Worm (Caenorhabditis elegans) whole organism, L4 larva: Measurements from ENCODE around the gene dpy-7.
A peak's percentile ranks its signal among the peaks of the same experiment; 100 is the strongest.

Source experiments
- F44E2.7 ChIP-seq: fragments of 200-800 bp; sonication (Bioruptor generic); IDR thresholded peaks from 2 replicates; pipeline ENCODE4 v2.1.2; 2022; ENCODE audit warnings: missing genetic modification characterization, missing compliant biosample characterization
- F49E8.2 ChIP-seq: sonication (generic microtip); optimal IDR thresholded peaks from 2 replicates; lab custom pipeline; 2016; ENCODE audit warnings: missing compliant biosample characterization, mild to moderate bottlenecking, missing genetic modification characterization, borderline replicate concordance
- T26A8.4 ChIP-seq: fragments of 200-800 bp; sonication (Bioruptor generic); IDR thresholded peaks from 2 replicates; pipeline ENCODE4 v1.3.6; 2022; ENCODE audit warnings: missing genetic modification characterization, missing compliant biosample characterization
- Y5F2A.4 ChIP-seq: fragments of 200-800 bp; sonication (Bioruptor generic); optimal IDR thresholded peaks from 2 replicates; lab custom pipeline; 2018; ENCODE audit warnings: mild to moderate bottlenecking, missing genetic modification characterization, missing compliant biosample characterization
- Y75B8A.6 ChIP-seq: fragments of 200-800 bp; sonication (Bioruptor generic); IDR thresholded peaks from 2 replicates; pipeline ENCODE4 v1.3.6; 2022; ENCODE audit warnings: missing genetic modification reagents, missing genetic modification characterization, missing compliant biosample characterization
- aly-2 ChIP-seq: sonication (generic microtip); optimal IDR thresholded peaks from 2 replicates; lab custom pipeline; 2018; ENCODE audit warnings: missing biosample characterization, missing genetic modification characterization
- arid-1 ChIP-seq: fragments of 200-800 bp; sonication (Bioruptor generic); conservative IDR thresholded peaks from 2 replicates; pipeline ENCODE4 v1.3.6; 2022; ENCODE audit warnings: missing genetic modification reagents, missing genetic modification characterization, missing compliant biosample characterization
- ceh-62 ChIP-seq: sonication (generic microtip); optimal IDR thresholded peaks from 2 replicates; lab custom pipeline; 2017; ENCODE audit warnings: missing biosample characterization, missing genetic modification characterization
- ces-1 ChIP-seq: fragments of 150-350 bp; sonication (generic microtip); optimal IDR thresholded peaks from 4 replicates; lab custom pipeline; 2014; ENCODE audit warnings: missing biosample characterization, missing genetic modification reagents, missing genetic modification characterization
- cey-2 ChIP-seq: sonication (generic microtip); optimal IDR thresholded peaks from 3 replicates; lab custom pipeline; 2017; ENCODE audit warnings: missing genetic modification characterization, mild to moderate bottlenecking, missing compliant biosample characterization, antibody characterized with exemption, borderline replicate concordance; ENCODE audit not compliant: insufficient read depth
- daf-16 ChIP-seq, 3 experiments: sonication (generic microtip); optimal IDR thresholded peaks; 2 replicates each; lab custom pipeline; 2016 to 2017; ENCODE audit warnings: missing genetic modification characterization in 3 of 3, missing genetic modification reagents in 3 of 3, mild to moderate bottlenecking in 2 of 3, missing compliant biosample characterization in 2 of 3, missing biosample characterization in 1 of 3, moderate library complexity in 1 of 3
- daf-8 ChIP-seq: fragments of 200-800 bp; sonication (Bioruptor generic); IDR thresholded peaks from 2 replicates; pipeline ENCODE4 v1.3.6; 2022; ENCODE audit warnings: missing genetic modification characterization, missing compliant biosample characterization
- dmd-8 ChIP-seq: fragments of 200-800 bp; sonication (Bioruptor generic); IDR thresholded peaks from 2 replicates; pipeline ENCODE4 v1.3.6; 2022; ENCODE audit warnings: missing genetic modification characterization, missing compliant biosample characterization
- dmd-9 ChIP-seq: fragments of 200-800 bp; sonication (Bioruptor generic); IDR thresholded peaks from 2 replicates; pipeline ENCODE4 v1.3.6; 2022; ENCODE audit warnings: missing genetic modification reagents, missing genetic modification characterization, missing compliant biosample characterization
- duxl-1 ChIP-seq: sonication (generic microtip); optimal IDR thresholded peaks from 2 replicates; lab custom pipeline; 2016; ENCODE audit warnings: mild to moderate bottlenecking, missing genetic modification characterization, moderate library complexity, missing compliant biosample characterization; ENCODE audit not compliant: poor library complexity
- egl-27 ChIP-seq: sonication (generic microtip); optimal IDR thresholded peaks from 3 replicates; lab custom pipeline; 2017; ENCODE audit warnings: missing biosample characterization, missing genetic modification reagents, missing genetic modification characterization
- hif-1 ChIP-seq, 2 experiments: sonication (generic microtip); optimal IDR thresholded peaks; 2 replicates each; lab custom pipeline; 2016 to 2017; ENCODE audit warnings: missing compliant biosample characterization in 2 of 2, missing genetic modification characterization in 2 of 2, missing genetic modification reagents in 2 of 2, missing genotype in 2 of 2, mild to moderate bottlenecking in 1 of 2
- hlh-11 ChIP-seq: fragments of 200-800 bp; sonication (Bioruptor generic); optimal IDR thresholded peaks from 2 replicates; lab custom pipeline; 2018; ENCODE audit warnings: mild to moderate bottlenecking, missing genetic modification characterization, missing compliant biosample characterization
- hlh-30 ChIP-seq: sonication (generic microtip); optimal IDR thresholded peaks from 2 replicates; lab custom pipeline; 2017; ENCODE audit warnings: antibody characterized with exemption, mild to moderate bottlenecking, missing genetic modification characterization, missing compliant biosample characterization; ENCODE audit not compliant: insufficient read depth
- lin-13 ChIP-seq: fragments of 150-350 bp; optimal IDR thresholded peaks from 2 replicates; lab custom pipeline; 2014; ENCODE audit warnings: missing biosample characterization, missing genetic modification reagents, missing genetic modification characterization
- madf-9 ChIP-seq: fragments of 200-800 bp; sonication (Bioruptor generic); conservative IDR thresholded peaks from 2 replicates; pipeline ENCODE4 v1.3.6; 2022; ENCODE audit warnings: missing genetic modification reagents, missing genetic modification characterization, missing compliant biosample characterization
- mdt-29 ChIP-seq: fragments of 200-800 bp; sonication (Bioruptor generic); IDR thresholded peaks from 2 replicates; pipeline ENCODE4 v1.3.6; 2022; ENCODE audit warnings: missing genetic modification reagents, missing genetic modification characterization, missing compliant biosample characterization
- mxl-3 ChIP-seq: fragments of 200-800 bp; sonication (Bioruptor generic); optimal IDR thresholded peaks from 2 replicates; lab custom pipeline; 2018; ENCODE audit warnings: mild to moderate bottlenecking, missing genetic modification characterization, missing compliant biosample characterization
- nhr-102 ChIP-seq: sonication (generic microtip); optimal IDR thresholded peaks from 2 replicates; lab custom pipeline; 2016; ENCODE audit warnings: mild to moderate bottlenecking, missing genetic modification characterization, moderate library complexity, missing compliant biosample characterization
- nhr-237 ChIP-seq: sonication (generic microtip); optimal IDR thresholded peaks from 2 replicates; lab custom pipeline; 2017; ENCODE audit warnings: missing biosample characterization, missing genetic modification characterization
- nhr-41 ChIP-seq: fragments of 200-800 bp; sonication (Bioruptor generic); IDR thresholded peaks from 2 replicates; pipeline ENCODE4 v1.3.6; 2022; ENCODE audit warnings: missing genetic modification reagents, missing genetic modification characterization, missing compliant biosample characterization
- nhr-42 ChIP-seq: fragments of 200-800 bp; sonication (Bioruptor generic); IDR thresholded peaks from 2 replicates; pipeline ENCODE4 v1.3.6; 2022; ENCODE audit warnings: missing genetic modification characterization, missing compliant biosample characterization
- nhr-76 ChIP-seq: fragments of 150-350 bp; optimal IDR thresholded peaks from 2 replicates; lab custom pipeline; 2014; ENCODE audit warnings: missing biosample characterization, missing genetic modification characterization
- skn-1 ChIP-seq: fragments of 150-350 bp; optimal IDR thresholded peaks from 2 replicates; lab custom pipeline; 2014; ENCODE audit warnings: missing biosample characterization, missing genetic modification characterization
- tra-1 ChIP-seq: fragments of 200-800 bp; sonication (Bioruptor generic); IDR thresholded peaks from 2 replicates; pipeline ENCODE4 v1.3.6; 2022; ENCODE audit warnings: missing genetic modification reagents, missing genetic modification characterization, missing compliant biosample characterization
- unc-39 ChIP-seq: sonication (generic microtip); optimal IDR thresholded peaks from 2 replicates; lab custom pipeline; 2017; ENCODE audit warnings: missing biosample characterization, missing genetic modification characterization
- unc-62 ChIP-seq, 3 experiments: fragments of 150-350 bp in 1 of 3; sonication (generic microtip); optimal IDR thresholded peaks in 2 of 3; peaks in 1 of 3; 1 replicate in 1 of 3; 2 replicates in 2 of 3; lab custom pipeline; 2014 to 2017; ENCODE audit warnings: missing biosample characterization in 3 of 3, missing genetic modification characterization in 3 of 3, missing genetic modification reagents in 3 of 3, missing genotype in 1 of 3
- vab-7 ChIP-seq: fragments of 200-800 bp; sonication (Bioruptor generic); IDR thresholded peaks from 2 replicates; pipeline ENCODE4 v1.3.6; 2022; ENCODE audit warnings: missing genetic modification reagents, missing genetic modification characterization, missing compliant biosample characterization
- zag-1 ChIP-seq: fragments of 150-350 bp; optimal IDR thresholded peaks from 2 replicates; lab custom pipeline; 2014; ENCODE audit warnings: missing biosample characterization, missing genetic modification characterization
- zfp-2 ChIP-seq: sonication (generic microtip); optimal IDR thresholded peaks from 2 replicates; lab custom pipeline; 2016; ENCODE audit warnings: mild to moderate bottlenecking, missing genetic modification characterization, missing compliant biosample characterization

Gene dpy-7

ce11 chrX:7500970-7501369, 36.6 kb downstream of the dpy-7 start, which contains the start of gene uggt-1 (continued):
- TF ChIP-seq duxl-1 (tag; lab: Kevin White, UChicago) (peak; percentile 64), dmd-9 (GFP tag; lab: Robert Waterston, UW) (no peak), unc-39 (tag; lab: Kevin White, UChicago) (no peak)

ce11 chrX:7495491-7495890, 42.1 kb downstream of the dpy-7 start, which contains the start of gene try-14:
TSS of gene try-14 (minus strand) at chrX:7495591.
- TF ChIP-seq tra-1 (GFP tag; lab: Robert Waterston, UW), result no peak
- TF ChIP-seq mxl-3 (GFP tag; lab: Kevin White, UChicago), result no peak
- TF ChIP-seq T26A8.4 (GFP tag; lab: Robert Waterston, UW), result no peak
- no peak for TF ChIP-seq nhr-42 (GFP tag; lab: Robert Waterston, UW)
- TF ChIP-seq vab-7 (GFP tag; lab: Robert Waterston, UW), result no peak
- TF ChIP-seq nhr-102 (tag; lab: Kevin White, UChicago), result no peak
- TF ChIP-seq hlh-11 (tag; lab: Kevin White, UChicago), result no peak
- no peak for TF ChIP-seq duxl-1 (tag; lab: Kevin White, UChicago)
- no peak for TF ChIP-seq mdt-29 (GFP tag; lab: Robert Waterston, UW)
- TF ChIP-seq nhr-41 (GFP tag; lab: Robert Waterston, UW), result no peak
- no peak for TF ChIP-seq dmd-8 (GFP tag; lab: Robert Waterston, UW)
- TF ChIP-seq Y75B8A.6 (GFP tag; lab: Robert Waterston, UW), result no peak
- no peak for TF ChIP-seq hif-1 (tag; optimal IDR thresholded peaks at IDR 0.05; lab: Kevin White, UChicago)
- no peak for TF ChIP-seq nhr-237 (tag; lab: Kevin White, UChicago)
- TF ChIP-seq aly-2 (tag; lab: Kevin White, UChicago), result no peak
- TF ChIP-seq, all 104 proteins: peak for 0

- TF ChIP-seq F44E2.7 (GFP tag; lab: Robert Waterston, UW) (no peak), ces-1 (GFP tag; lab: Kevin White, UChicago) (no peak), nhr-76 (tag; lab: Kevin White, UChicago) (no peak), Y5F2A.4 (GFP tag; lab: Kevin White, UChicago) (no peak), madf-9 (GFP tag; lab: Robert Waterston, UW) (no peak), skn-1 (tag; lab: Kevin White, UChicago) (no peak), unc-62 (GFP tag; optimal IDR thresholded peaks at IDR 0.05 in 1 of 2; lab: Kevin White, UChicago) (no peak), unc-62 (tag; optimal IDR thresholded peaks at IDR 0.05; lab: Kevin White, UChicago) (no peak), ceh-62 (tag; lab: Kevin White, UChicago) (no peak), Y75B8A.6 (GFP tag; lab: Robert Waterston, UW) (no peak), zfp-2 (tag; lab: Kevin White, UChicago) (no peak), arid-1 (GFP tag; lab: Robert Waterston, UW) (no peak), F49E8.2 (tag; lab: Kevin White, UChicago) (no peak), daf-16 (GFP tag; optimal IDR thresholded peaks at IDR 0.05; lab: Kevin White, UChicago) (no peak), daf-16 (tag; optimal IDR thresholded peaks at IDR 0.05; lab: Kevin White, UChicago) (no peak), daf-8 (GFP tag; lab: Robert Waterston, UW) (no peak), egl-27 (tag; lab: Kevin White, UChicago) (no peak), cey-2 (tag; lab: Kevin White, UChicago) (no peak), zag-1 (tag; lab: Kevin White, UChicago) (no peak)
Measured at ce11 chrX:7493020-7493419, 44.6 kb downstream of the dpy-7 start, which contains the start of gene F48E3.2. TSS of gene F48E3.2 (minus strand) at chrX:7493120.

ce11 chrX:7491521-7491920, 46.1 kb downstream of the dpy-7 start:
- no peak for TF ChIP-seq lin-13
- no peak for TF ChIP-seq hlh-30 (tag; lab: Kevin White, UChicago)
- TF ChIP-seq unc-62 (GFP tag; optimal IDR thresholded peaks at IDR 0.05 in 1 of 2; lab: Kevin White, UChicago), result peak in 1 of 2 experiments; percentile 89
- no peak for TF ChIP-seq unc-62 (tag; optimal IDR thresholded peaks at IDR 0.05; lab: Kevin White, UChicago)
- TF ChIP-seq, all 104 proteins: peak for 1
